Fruit fly (Drosophila melanogaster) whole organism, prepupa: ENCODE data around the gene Pmvk.

Experiments used
- CG10631 ChIP-seq: fragments of 200-800 bp; sonication (Bioruptor generic); optimal IDR thresholded peaks from 2 replicates; lab custom pipeline; 2016; ENCODE audit warnings: missing biosample characterization, missing genetic modification characterization
- CG10669 ChIP-seq: fragments of 200-800 bp; sonication (Bioruptor generic); optimal IDR thresholded peaks from 3 replicates; lab custom pipeline; 2018; ENCODE audit warnings: missing biosample characterization, mild to moderate bottlenecking, missing genetic modification characterization, moderate library complexity
- CG11294 ChIP-seq: fragments of 200-800 bp; sonication (Bioruptor generic); IDR thresholded peaks from 2 replicates; pipeline ENCODE4 v1.3.6; 2022; ENCODE audit warnings: missing biosample characterization, missing genetic modification characterization
- CG11762 ChIP-seq: fragments of 200-800 bp; sonication (Bioruptor generic); optimal IDR thresholded peaks from 3 replicates; lab custom pipeline; 2016; ENCODE audit warnings: missing biosample characterization, missing genetic modification characterization; ENCODE audit not compliant: insufficient read depth
- CG15336 ChIP-seq: fragments of 200-800 bp; sonication (Bioruptor generic); IDR thresholded peaks from 2 replicates; pipeline ENCODE4 v1.3.6; 2022; ENCODE audit warnings: missing biosample characterization, missing genetic modification characterization
- Eip93F ChIP-seq: fragments of 200-800 bp; sonication (Bioruptor generic); optimal IDR thresholded peaks from 2 replicates; lab custom pipeline; 2016; ENCODE audit warnings: missing biosample characterization, mild to moderate bottlenecking, missing genetic modification characterization
- Met ChIP-seq: fragments of 200-800 bp; sonication (Bioruptor generic); optimal IDR thresholded peaks from 3 replicates; lab custom pipeline; 2016; ENCODE audit warnings: missing biosample characterization, missing genetic modification characterization
- lz ChIP-seq: fragments of 200-800 bp; sonication (Bioruptor generic); optimal IDR thresholded peaks from 3 replicates; lab custom pipeline; 2016; ENCODE audit warnings: missing biosample characterization, missing genetic modification characterization
- svp ChIP-seq: fragments of 200-800 bp; sonication (Bioruptor generic); peaks from one replicate; lab custom pipeline; 2016; ENCODE audit warnings: missing biosample characterization, missing genetic modification characterization

dm6 chr2L:19587334-19587659 lies 7.1 kb upstream of the Pmvk start:
- no peak for TF ChIP-seq CG11762 (GFP tag; lab: Kevin White, UChicago)
- no peak for TF ChIP-seq Met (GFP tag; lab: Kevin White, UChicago)
- TF ChIP-seq CG10669 = no peak
- no peak for TF ChIP-seq lz (GFP tag; lab: Kevin White, UChicago)
- TF ChIP-seq CG11294 (GFP tag; lab: Robert Waterston, UW) = no peak
- no peak for TF ChIP-seq Eip93F (GFP tag; lab: Kevin White, UChicago)
- TF ChIP-seq CG15336 (GFP tag; lab: Robert Waterston, UW) = no peak
- TF ChIP-seq CG10631 (GFP tag; lab: Kevin White, UChicago) = no peak
- TF ChIP-seq svp = no peak
